Fruit fly (Drosophila melanogaster) whole organism: Measurements from ENCODE around the gene CG34253.

ENCODE experiments used
- CG8478 ChIP-seq: fragments of >200 bp; optimal IDR thresholded peaks from 2 replicates; lab custom pipeline; 2018; ENCODE audit warnings: inconsistent platforms
- Dll ChIP-seq: fragments of >200 bp; optimal IDR thresholded peaks from 2 replicates; lab custom pipeline; 2017
- pan ChIP-seq: fragments of >200 bp; optimal IDR thresholded peaks from 2 replicates; lab custom pipeline; 2017
- psq ChIP-seq: fragments of >200 bp; optimal IDR thresholded peaks from 2 replicates; lab custom pipeline; 2017
- usp ChIP-seq: fragments of >200 bp; optimal IDR thresholded peaks from 2 replicates; lab custom pipeline; 2017; ENCODE audit warnings: missing biosample characterization, missing genetic modification characterization, mixed read lengths

dm6 chr3L:18074988-18075387, 12.1 kb downstream of the CG34253 start:
- TF ChIP-seq Dll (lab: Kevin White, UChicago) (no peak), pan (lab: Kevin White, UChicago) (no peak), psq (lab: Kevin White, UChicago) (no peak), CG8478 (no peak), usp (GFP tag; lab: Kevin White, UChicago) (no peak)
